In genomic region chrV:10465478-10465877, ce11 we compare ENCODE assay signal across 1 worm cellular context.
TF ChIP-seq lines count a peak whose summit lies in the region.

No protein-coding gene starts in this region.

TF ChIP-seq in whole organism, L1 larva, 84 proteins besides CTCF, POLR2A, EP300 and RAD21 (continued from another document):
- no peak for TF ChIP-seq alr-1 (tag; optimal IDR thresholded peaks at IDR 0.05; lab: Kevin White, UChicago; ENCODE audit: borderline replicate concordance)
- no peak for TF ChIP-seq C04F5.9 (tag; optimal IDR thresholded peaks at IDR 0.05; lab: Kevin White, UChicago)
- peak; percentile 71 for TF ChIP-seq lin-14 (GFP tag; optimal IDR thresholded peaks at IDR 0.05; lab: Kevin White, UChicago)
- no peak for TF ChIP-seq nhr-77 (tag; optimal IDR thresholded peaks at IDR 0.05; lab: Kevin White, UChicago)
